Worm (Caenorhabditis elegans): Measurements from ENCODE around the gene miro-1.

The miro-1 gene

ce11 chrIV:4686291-4686830 lies 29.2 kb downstream of the miro-1 start (continued):
- TF ChIP-seq unc-62 (GFP tag; optimal IDR thresholded peaks at IDR 0.05), result no peak
- TF ChIP-seq K12H6.12 (tag; optimal IDR thresholded peaks at IDR 0.05), result no peak
- TF ChIP-seq lag-1 (GFP tag; IDR thresholded peaks at IDR 0.05), result no peak
- no peak for TF ChIP-seq atf-7 (tag; optimal IDR thresholded peaks at IDR 0.05)
- no peak for TF ChIP-seq attf-3 (GFP tag; conservative IDR thresholded peaks at IDR 0.05)

- TF ChIP-seq hsf-1 (GFP tag; IDR thresholded peaks at IDR 0.05) (no peak), xnd-1 (tag; optimal IDR thresholded peaks at IDR 0.05) (no peak), lir-1 (GFP tag; conservative IDR thresholded peaks at IDR 0.05) (no peak), aptf-2 (GFP tag; conservative IDR thresholded peaks at IDR 0.05) (no peak), nhr-90 (tag; optimal IDR thresholded peaks at IDR 0.05) (no peak), hlh-12 (tag; optimal IDR thresholded peaks at IDR 0.05) (no peak), hrde-1 (tag; optimal IDR thresholded peaks at IDR 0.05; ENCODE audit: borderline replicate concordance) (no peak), F52B5.7 (tag; optimal IDR thresholded peaks at IDR 0.05) (no peak)
These were observed 32.5 kb downstream of the miro-1 start for ce11 chrIV:4683149-4683548.

DNA sequence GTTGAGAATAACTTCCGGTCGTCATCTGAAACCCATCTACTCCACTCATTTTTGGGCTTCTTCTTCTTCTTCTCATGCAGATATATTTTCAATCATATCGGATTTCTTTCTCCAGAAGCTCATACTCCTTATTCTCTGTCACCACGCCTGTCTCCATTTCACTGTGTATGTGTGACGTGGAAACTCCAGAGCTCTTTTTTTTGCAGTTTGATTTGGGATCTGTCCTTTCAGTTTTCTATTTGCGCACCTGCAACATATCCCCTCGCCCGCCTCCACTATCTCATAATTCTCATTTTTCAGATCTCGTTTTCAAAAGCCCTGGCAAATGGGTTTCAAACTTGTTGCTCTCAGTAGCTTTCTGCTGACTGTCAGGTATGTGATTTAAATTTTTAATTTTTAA lies 36.9 kb downstream of the miro-1 start, which contains the start of gene kin-36:
Gene kin-36, plus strand, starts transcription at position 301 of the 400 bp plus-strand sequence.
- TF ChIP-seq egl-18 (GFP tag; IDR thresholded peaks at IDR 0.05) (no peak), repo-1 (tag; optimal IDR thresholded peaks at IDR 0.05) (no peak), unc-62 (GFP tag; optimal IDR thresholded peaks at IDR 0.05) (no peak), attf-3 (GFP tag; conservative IDR thresholded peaks at IDR 0.05) (no peak)

DNA sequence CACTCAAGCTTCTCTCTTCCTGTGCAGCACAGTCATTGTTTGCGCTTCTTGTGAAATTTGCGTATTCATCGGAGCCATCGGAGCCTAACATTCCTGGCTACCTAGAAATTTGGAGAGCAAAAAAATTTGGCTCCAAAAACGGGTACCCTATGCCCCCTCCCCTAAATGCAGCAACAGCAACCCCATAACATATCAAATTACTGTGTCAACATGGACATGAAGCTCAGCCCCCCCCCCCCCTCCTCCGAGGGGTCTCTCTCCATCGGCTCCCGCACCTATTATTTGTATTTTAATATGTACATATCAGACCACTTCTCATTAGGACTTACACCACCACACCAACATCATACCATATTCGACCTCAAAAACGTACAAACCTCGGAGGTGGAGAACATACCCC lies 41.3 kb downstream of the miro-1 start:
- TF ChIP-seq ama-1 (optimal IDR thresholded peaks at IDR 0.05) (no peak), ama-1 (GFP tag; optimal IDR thresholded peaks at IDR 0.05) (no peak), nhr-80 (tag; optimal IDR thresholded peaks at IDR 0.05) (no peak), zfh-2 (GFP tag; conservative IDR thresholded peaks at IDR 0.05) (peak; percentile 55; the same call in 1 of the 2 replicates), ztf-28 (GFP tag; IDR thresholded peaks at IDR 0.05) (no peak), B0261.1 (tag; optimal IDR thresholded peaks at IDR 0.05) (no peak)

DNA sequence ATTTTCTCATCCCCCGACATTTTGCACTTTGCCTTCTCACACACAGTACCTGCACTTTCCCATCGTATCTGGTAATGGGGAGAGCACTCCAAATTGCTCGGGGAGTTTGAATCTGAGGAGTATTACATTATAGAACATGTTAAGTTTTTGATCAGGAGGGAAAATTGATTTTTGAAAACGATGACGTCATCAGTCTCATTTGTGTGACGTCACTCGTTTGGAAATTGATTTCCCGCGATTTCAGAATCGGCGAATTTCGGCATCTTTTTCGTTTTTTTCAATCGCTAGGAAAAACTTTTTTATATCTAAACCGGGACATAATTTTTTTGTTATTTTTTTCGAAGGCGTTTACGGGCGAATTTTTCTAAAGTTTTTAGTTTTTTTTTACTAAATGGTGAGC lies 42.3 kb downstream of the miro-1 start:
- TF ChIP-seq tbp1 (GFP tag; optimal IDR thresholded peaks at IDR 0.05), result no peak
- no peak for TF ChIP-seq hmg-20 (GFP tag; IDR thresholded peaks at IDR 0.05)
- no peak for TF ChIP-seq mes-4 (tag; optimal IDR thresholded peaks at IDR 0.05)
- no peak for TF ChIP-seq fkh-3 (tag; optimal IDR thresholded peaks at IDR 0.05)

DNA sequence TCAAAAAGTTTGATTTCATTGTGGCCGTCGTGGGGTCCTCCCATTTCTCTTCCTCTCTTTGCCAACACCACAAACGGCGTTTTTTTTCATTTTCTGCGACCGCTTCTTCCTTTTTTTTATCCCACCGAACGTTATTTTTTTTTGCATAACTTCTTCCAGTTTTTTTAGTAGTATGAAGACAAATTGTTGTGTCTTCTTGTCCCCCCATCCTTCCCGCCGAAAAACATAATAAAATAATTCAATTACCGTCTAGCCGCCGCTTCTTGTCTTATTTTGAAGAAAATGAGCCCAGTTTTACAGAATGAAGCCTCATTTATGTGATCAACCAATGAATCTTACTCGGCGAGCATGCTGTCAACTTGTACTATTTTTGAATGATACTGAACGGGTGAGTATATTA lies 46.4 kb downstream of the miro-1 start, which contains the start of gene F29B9.12:
Gene F29B9.12, plus strand, starts transcription at position 301 of the 400 bp plus-strand sequence.
- TF ChIP-seq ceh-27 (GFP tag; optimal IDR thresholded peaks at IDR 0.05) (no peak), ztf-3 (GFP tag; optimal IDR thresholded peaks at IDR 0.05) (no peak)

DNA sequence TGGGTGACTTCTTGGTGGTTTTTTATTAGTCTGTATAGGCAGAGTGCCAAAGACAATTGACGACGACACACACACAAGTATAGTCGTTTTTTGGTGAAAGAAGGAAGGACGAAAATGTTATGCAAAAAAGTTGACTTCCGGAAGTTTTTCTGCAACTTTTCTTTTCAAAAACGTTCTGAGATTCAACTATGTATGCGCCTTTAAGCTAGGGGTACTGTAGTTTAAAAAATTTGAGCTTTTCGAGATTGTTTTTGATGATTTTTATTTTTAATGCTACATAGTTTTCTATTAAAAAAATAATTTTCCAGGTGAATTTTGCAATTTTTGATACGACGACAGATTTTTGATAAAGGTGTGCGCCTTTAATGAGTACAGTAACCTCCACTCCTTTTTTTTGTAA lies 47.8 kb downstream of the miro-1 start:
- TF ChIP-seq F39B2.1 (GFP tag; IDR thresholded peaks at IDR 0.05) (no peak), lsl-1 (GFP tag; optimal IDR thresholded peaks at IDR 0.05) (peak; percentile 53), die-1 (tag; optimal IDR thresholded peaks at IDR 0.05) (no peak), xnd-1 (tag; optimal IDR thresholded peaks at IDR 0.05) (peak; percentile 54), nhr-179 (tag; optimal IDR thresholded peaks at IDR 0.05) (no peak), ceh-27 (GFP tag; optimal IDR thresholded peaks at IDR 0.05) (no peak), ztf-25 (GFP tag; IDR thresholded peaks at IDR 0.05) (no peak), zfh-2 (GFP tag; conservative IDR thresholded peaks at IDR 0.05) (no peak), lag-1 (GFP tag; IDR thresholded peaks at IDR 0.05) (no peak)

All from whole organism, young adult.